Fruit fly (Drosophila melanogaster): ENCODE measurements around the gene CG43125.
A peak's percentile ranks its signal among the peaks of the same experiment; 100 is the strongest.

DNA sequence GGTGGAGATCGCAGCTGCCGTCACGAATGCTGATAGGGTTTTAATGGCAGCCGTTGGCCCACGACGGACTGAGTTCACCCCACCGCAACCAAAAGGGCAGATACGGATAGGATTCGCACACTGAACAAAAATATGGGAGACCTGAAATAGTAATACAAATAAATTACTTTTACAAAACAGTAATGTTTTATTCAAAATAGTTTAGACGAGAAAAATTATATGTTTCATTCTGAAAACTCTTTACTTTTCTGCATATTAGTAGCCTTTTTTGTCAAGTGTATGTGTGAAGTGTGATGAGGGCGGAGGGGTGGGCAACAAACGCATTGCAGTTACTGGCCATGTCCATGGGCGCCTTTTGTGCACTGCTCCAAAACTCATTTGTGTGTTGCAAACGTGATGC lies 27.3 kb downstream of the CG43125 start:
- TF ChIP-seq Jra (GFP tag; optimal IDR thresholded peaks at IDR 0.05), result no peak
- no peak for TF ChIP-seq CrebA (GFP tag; optimal IDR thresholded peaks at IDR 0.05; ENCODE audit: borderline replicate concordance)
- no peak for TF ChIP-seq Myc (optimal IDR thresholded peaks at IDR 0.05)
- TF ChIP-seq pan (optimal IDR thresholded peaks at IDR 0.05), result no peak
- TF ChIP-seq br (GFP tag; optimal IDR thresholded peaks at IDR 0.05), result no peak
- TF ChIP-seq Hr78 (GFP tag; optimal IDR thresholded peaks at IDR 0.05), result no peak
- peak; percentile 37 for TF ChIP-seq ey (GFP tag; optimal IDR thresholded peaks at IDR 0.05)
- TF ChIP-seq CG9705 (GFP tag; optimal IDR thresholded peaks at IDR 0.05), result no peak
